ENCODE assay signal across 1 worm cellular context in the genomic region with DNA sequence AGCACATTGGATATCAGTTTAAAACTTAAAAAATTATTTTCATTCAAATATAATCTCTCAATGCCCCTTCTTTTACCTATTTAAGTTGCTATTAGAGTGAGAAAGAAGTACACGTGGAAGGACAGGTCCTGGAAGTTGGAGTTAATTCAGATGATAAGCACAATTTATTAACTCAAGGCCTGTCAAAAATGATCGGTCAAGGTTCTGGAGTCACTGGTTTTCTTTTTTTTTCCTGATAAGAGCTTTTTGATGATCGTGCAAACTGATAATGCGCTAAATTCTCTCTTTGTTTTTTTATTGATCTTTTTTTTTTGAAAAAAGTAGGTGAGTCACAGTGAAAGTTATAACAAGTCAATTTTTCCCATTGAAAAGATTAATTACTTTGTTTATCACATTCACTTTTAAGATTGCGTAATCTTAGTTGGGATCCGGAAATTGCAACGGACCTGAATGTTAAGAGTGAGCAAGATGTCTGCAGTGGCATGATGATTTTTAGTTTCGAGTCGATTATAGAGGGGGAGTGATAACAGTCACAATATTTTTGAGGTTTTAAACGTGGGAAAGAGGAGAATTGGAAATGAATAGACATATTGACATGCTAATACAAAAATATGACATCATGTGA.
TF ChIP-seq lines count a peak whose summit lies in the region.

No protein-coding gene starts in this region.

TF ChIP-seq in whole organism, L2 larva, 48 proteins besides CTCF, POLR2A, EP300 and RAD21 (continued from another document):
- no peak for TF ChIP-seq unc-39 (tag; optimal IDR thresholded peaks at IDR 0.05; lab: Kevin White, UChicago)
